Worm (Caenorhabditis elegans) whole organism, L1 larva: ENCODE data around the gene AH9.1.

ENCODE experiments used
- C04F5.9 ChIP-seq: sonication (generic microtip); optimal IDR thresholded peaks from 2 replicates; lab custom pipeline; 2016; ENCODE audit warnings: missing genetic modification characterization, missing compliant biosample characterization
- F16B12.6 ChIP-seq: fragments of 150-350 bp; optimal IDR thresholded peaks from 2 replicates; lab custom pipeline; 2014; ENCODE audit warnings: missing biosample characterization, missing genetic modification characterization
- Y116A8C.19 ChIP-seq: sonication (generic microtip); optimal IDR thresholded peaks from 2 replicates; lab custom pipeline; 2016; ENCODE audit warnings: missing compliant biosample characterization, missing genetic modification characterization, borderline replicate concordance
- alr-1 ChIP-seq: fragments of 200-800 bp; sonication (Bioruptor generic); optimal IDR thresholded peaks from 2 replicates; lab custom pipeline; 2018; ENCODE audit warnings: borderline replicate concordance, mild to moderate bottlenecking, missing genetic modification characterization, missing compliant biosample characterization
- aly-2 ChIP-seq: fragments of 150-350 bp; optimal IDR thresholded peaks from 2 replicates; lab custom pipeline; 2014; ENCODE audit warnings: missing biosample characterization, missing genetic modification characterization
- blmp-1 ChIP-seq: fragments of 150-350 bp; optimal IDR thresholded peaks from 2 replicates; lab custom pipeline; 2014; ENCODE audit warnings: missing biosample characterization, missing genetic modification characterization
- ceh-82 ChIP-seq, 3 experiments: fragments of 150-350 bp in 1 of 3; sonication (generic microtip) in 2 of 3; optimal IDR thresholded peaks; 2 replicates each; lab custom pipeline; 2014 to 2017; ENCODE audit warnings: missing biosample characterization in 3 of 3, missing genetic modification characterization in 3 of 3
- ceh-90 ChIP-seq: sonication (generic microtip); optimal IDR thresholded peaks from 2 replicates; lab custom pipeline; 2016; ENCODE audit warnings: missing genetic modification characterization, missing compliant biosample characterization
- ces-1 ChIP-seq: fragments of 150-350 bp; optimal IDR thresholded peaks from 2 replicates; lab custom pipeline; 2014; ENCODE audit warnings: missing biosample characterization, missing genetic modification reagents, missing genetic modification characterization
- dpl-1 ChIP-seq, 3 experiments: fragments of 150-350 bp in 2 of 3; sonication (generic microtip) in 1 of 3; optimal IDR thresholded peaks; 2 replicates each; lab custom pipeline; 2014 to 2017; ENCODE audit warnings: missing biosample characterization in 3 of 3, missing genetic modification characterization in 3 of 3, missing genetic modification reagents in 3 of 3
- efl-1 ChIP-seq, 4 experiments: fragments of 150-350 bp; optimal IDR thresholded peaks in 3 of 4; peaks in 1 of 4; 1 replicate in 1 of 4; 2 replicates in 3 of 4; lab custom pipeline; 2014; ENCODE audit warnings: missing biosample characterization in 2 of 4, missing genetic modification characterization in 2 of 4, missing genetic modification reagents in 2 of 4
- efl-3 ChIP-seq: fragments of 200-800 bp; sonication (Bioruptor generic); optimal IDR thresholded peaks from 2 replicates; lab custom pipeline; 2018; ENCODE audit warnings: mild to moderate bottlenecking, missing genetic modification characterization, missing compliant biosample characterization
- egl-27 ChIP-seq, 2 experiments: fragments of 150-350 bp in 1 of 2; sonication (generic microtip); optimal IDR thresholded peaks; 3 replicates each; lab custom pipeline; 2017 to 2018; ENCODE audit warnings: missing biosample characterization in 2 of 2, missing genetic modification characterization in 2 of 2, missing genetic modification reagents in 2 of 2
- elt-3 ChIP-seq, 6 experiments: fragments of 150-350 bp in 1 of 6; sonication (generic microtip); optimal IDR thresholded peaks; 2 replicates each; lab custom pipeline; 2017 to 2018; ENCODE audit warnings: missing biosample characterization in 6 of 6, missing genetic modification characterization in 6 of 6, inconsistent platforms in 1 of 6
- ets-5 ChIP-seq: fragments of 200-800 bp; sonication (Bioruptor generic); IDR thresholded peaks from 2 replicates; pipeline ENCODE4 v1.3.6; 2022; ENCODE audit warnings: missing genetic modification characterization, missing compliant biosample characterization
- fkh-10 ChIP-seq: sonication (generic microtip); optimal IDR thresholded peaks from 2 replicates; lab custom pipeline; 2017; ENCODE audit warnings: missing biosample characterization, missing genetic modification reagents, missing genetic modification characterization
- fos-1 ChIP-seq: fragments of 150-350 bp; optimal IDR thresholded peaks from 2 replicates; lab custom pipeline; 2014; ENCODE audit warnings: missing biosample characterization, missing genetic modification characterization
- grh-1 ChIP-seq: fragments of 200-800 bp; sonication (Bioruptor generic); IDR thresholded peaks from 2 replicates; pipeline ENCODE4 v1.3.6; 2022; ENCODE audit warnings: missing genetic modification reagents, missing genetic modification characterization, missing compliant biosample characterization
- hlh-4 ChIP-seq: sonication (generic microtip); optimal IDR thresholded peaks from 2 replicates; lab custom pipeline; 2016; ENCODE audit warnings: mild to moderate bottlenecking, missing genetic modification characterization, missing compliant biosample characterization
- lin-14 ChIP-seq: fragments of 200-800 bp; sonication (Bioruptor generic); optimal IDR thresholded peaks from 2 replicates; lab custom pipeline; 2018; ENCODE audit warnings: mild to moderate bottlenecking, missing genetic modification characterization, moderate library complexity, missing compliant biosample characterization
- lin-15B ChIP-seq: fragments of 150-350 bp; sonication (generic microtip); optimal IDR thresholded peaks from 3 replicates; lab custom pipeline; 2014; ENCODE audit warnings: missing biosample characterization, missing genetic modification characterization
- lin-35 ChIP-seq, 2 experiments: fragments of 150-350 bp; optimal IDR thresholded peaks; 2 replicates each; lab custom pipeline; 2014; ENCODE audit warnings: missing biosample characterization in 2 of 2, missing genetic modification characterization in 2 of 2, missing genetic modification reagents in 2 of 2
- mef-2 ChIP-seq: fragments of 150-350 bp; optimal IDR thresholded peaks from 2 replicates; lab custom pipeline; 2014; ENCODE audit warnings: missing biosample characterization, missing genetic modification characterization
- mep-1 ChIP-seq: fragments of 150-350 bp; optimal IDR thresholded peaks from 2 replicates; lab custom pipeline; 2014; ENCODE audit warnings: missing biosample characterization, missing genetic modification characterization
- nhr-20 ChIP-seq: sonication (generic microtip); optimal IDR thresholded peaks from 2 replicates; lab custom pipeline; 2016; ENCODE audit warnings: mild to moderate bottlenecking, missing genetic modification characterization, missing compliant biosample characterization
- nhr-28 ChIP-seq: fragments of 150-350 bp; optimal IDR thresholded peaks from 2 replicates; lab custom pipeline; 2014; ENCODE audit warnings: missing biosample characterization, missing genetic modification characterization
- nhr-77 ChIP-seq: fragments of 150-350 bp; optimal IDR thresholded peaks from 2 replicates; lab custom pipeline; 2014; ENCODE audit warnings: missing biosample characterization, missing genetic modification characterization
- nhr-85 ChIP-seq: sonication (generic microtip); peaks from one replicate; lab custom pipeline; 2016; ENCODE audit warnings: missing genetic modification characterization, inconsistent platforms, missing compliant biosample characterization
- nhr-90 ChIP-seq: sonication (generic microtip); optimal IDR thresholded peaks from 2 replicates; lab custom pipeline; 2016; ENCODE audit warnings: mild to moderate bottlenecking, missing genetic modification characterization, missing compliant biosample characterization; ENCODE audit not compliant: poor library complexity
- pag-3 ChIP-seq: sonication (generic microtip); optimal IDR thresholded peaks from 2 replicates; lab custom pipeline; 2017; ENCODE audit warnings: missing genetic modification characterization, mild to moderate bottlenecking, missing compliant biosample characterization, antibody characterized with exemption, borderline replicate concordance; ENCODE audit not compliant: insufficient read depth
- pqm-1 ChIP-seq: sonication (generic microtip); optimal IDR thresholded peaks from 3 replicates; lab custom pipeline; 2017; ENCODE audit warnings: missing biosample characterization, missing genetic modification characterization
- rnt-1 ChIP-seq: sonication (generic microtip); optimal IDR thresholded peaks from 2 replicates; lab custom pipeline; 2016; ENCODE audit warnings: mild to moderate bottlenecking, missing genetic modification characterization, moderate library complexity, missing compliant biosample characterization
- snpc-4 ChIP-seq: fragments of 150-350 bp; optimal IDR thresholded peaks from 2 replicates; lab custom pipeline; 2014; ENCODE audit warnings: missing biosample characterization, missing genetic modification characterization
- snu-23 ChIP-seq: sonication (generic microtip); optimal IDR thresholded peaks from 2 replicates; lab custom pipeline; 2016; ENCODE audit warnings: missing genetic modification characterization, missing compliant biosample characterization
- sup-37 ChIP-seq: fragments of 200-800 bp; sonication (Bioruptor generic); optimal IDR thresholded peaks from 2 replicates; lab custom pipeline; 2018; ENCODE audit warnings: mild to moderate bottlenecking, missing genetic modification characterization, missing compliant biosample characterization
- tbx-2 ChIP-seq: sonication (generic microtip); optimal IDR thresholded peaks from 2 replicates; lab custom pipeline; 2016; ENCODE audit warnings: missing genetic modification characterization, missing compliant biosample characterization
- unc-130 ChIP-seq: fragments of 150-350 bp; optimal IDR thresholded peaks from 2 replicates; lab custom pipeline; 2017; ENCODE audit warnings: missing biosample characterization, missing genetic modification characterization, inconsistent platforms
- unc-62 ChIP-seq: fragments of 150-350 bp; optimal IDR thresholded peaks from 2 replicates; lab custom pipeline; 2014; ENCODE audit warnings: missing biosample characterization, missing genetic modification reagents, missing genetic modification characterization
- unc-98 ChIP-seq: fragments of 200-800 bp; sonication (Bioruptor generic); IDR thresholded peaks from 2 replicates; pipeline ENCODE4 v1.3.6; 2022; ENCODE audit warnings: missing genetic modification characterization, missing compliant biosample characterization
- xbp-1 ChIP-seq: sonication (generic microtip); optimal IDR thresholded peaks from 2 replicates; lab custom pipeline; 2016; ENCODE audit warnings: missing genetic modification characterization, missing compliant biosample characterization
- zip-4 ChIP-seq: fragments of 200-800 bp; sonication (Bioruptor generic); optimal IDR thresholded peaks from 2 replicates; lab custom pipeline; 2018; ENCODE audit warnings: mild to moderate bottlenecking, missing genetic modification characterization, moderate library complexity, missing compliant biosample characterization
- ztf-4 ChIP-seq: fragments of 150-350 bp; optimal IDR thresholded peaks from 2 replicates; lab custom pipeline; 2014; ENCODE audit warnings: missing biosample characterization, missing genetic modification characterization

AH9.1 gene

ce11 chrX:2220850-2221249, 26.0 kb downstream of the AH9.1 start, which contains the start of gene hex-1:
hex-1 (plus strand) TSS chrX:2221150.
- TF ChIP-seq lin-15B (tag; lab: Kevin White, UChicago), result no peak
- TF ChIP-seq fos-1 (tag; lab: Kevin White, UChicago), result no peak
- no peak for TF ChIP-seq egl-27 (tag; optimal IDR thresholded peaks at IDR 0.05; lab: Kevin White, UChicago)
- no peak for TF ChIP-seq mef-2 (tag; lab: Kevin White, UChicago)
- TF ChIP-seq zip-4, result no peak
- TF ChIP-seq hlh-4 (tag; lab: Kevin White, UChicago), result no peak
- TF ChIP-seq ceh-90 (tag; lab: Kevin White, UChicago), result no peak
- TF ChIP-seq elt-3 (tag; optimal IDR thresholded peaks at IDR 0.05; lab: Kevin White, UChicago), result no peak
- no peak for TF ChIP-seq pqm-1 (tag; lab: Kevin White, UChicago)
- no peak for TF ChIP-seq ces-1 (GFP tag; lab: Kevin White, UChicago)
- no peak for TF ChIP-seq sup-37 (GFP tag; lab: Kevin White, UChicago)
- TF ChIP-seq xbp-1 (tag; lab: Kevin White, UChicago), result no peak
- TF ChIP-seq, all 84 proteins: peak for 0

- no peak for TF ChIP-seq mep-1 (tag; lab: Kevin White, UChicago)
- peak; percentile 61 for TF ChIP-seq snpc-4 (tag; lab: Kevin White, UChicago)
- peak; percentile 27 for TF ChIP-seq rnt-1
- no peak for TF ChIP-seq fkh-10 (GFP tag; lab: Kevin White, UChicago)
- TF ChIP-seq, all 84 proteins: peak for 2
These were observed 27.4 kb downstream of the AH9.1 start for ce11 chrX:2219453-2219852.

- TF ChIP-seq unc-98 (no peak), blmp-1 (tag; lab: Kevin White, UChicago) (peak; percentile 98)
These were observed 27.8 kb downstream of the AH9.1 start for ce11 chrX:2219006-2219405.

- TF ChIP-seq nhr-20, result no peak
- peak; percentile 81 for TF ChIP-seq nhr-85
- TF ChIP-seq efl-1 (optimal IDR thresholded peaks at IDR 0.05; lab: Kevin White, UChicago), result no peak
- peak in 1 of 2 experiments; percentile 60 for TF ChIP-seq efl-1 (GFP tag; optimal IDR thresholded peaks at IDR 0.05 in 1 of 2; lab: Kevin White, UChicago)
- TF ChIP-seq blmp-1 (tag; lab: Kevin White, UChicago), result peak; percentile 83
- TF ChIP-seq grh-1 (GFP tag; lab: Robert Waterston, UW), result peak; percentile 41; the same call in 1 of the 2 replicates
- no peak for TF ChIP-seq nhr-77 (tag; lab: Kevin White, UChicago)
- TF ChIP-seq nhr-90, result no peak
- TF ChIP-seq egl-27 (tag; optimal IDR thresholded peaks at IDR 0.05; lab: Kevin White, UChicago), result peak in 1 of 2 experiments; percentile 5
- TF ChIP-seq lin-14 (GFP tag; lab: Kevin White, UChicago), result peak; percentile 61
- TF ChIP-seq nhr-28 (tag; lab: Kevin White, UChicago), result no peak
- no peak for TF ChIP-seq efl-3 (GFP tag; lab: Kevin White, UChicago)
These were observed 30.1 kb downstream of the AH9.1 start for ce11 chrX:2216662-2217061.

ce11 chrX:2216242-2216641, 30.6 kb downstream of the AH9.1 start:
- no peak for TF ChIP-seq efl-1 (optimal IDR thresholded peaks at IDR 0.05; lab: Kevin White, UChicago)
- peak in 1 of 2 experiments; percentile 7 for TF ChIP-seq efl-1 (GFP tag; optimal IDR thresholded peaks at IDR 0.05 in 1 of 2; lab: Kevin White, UChicago)
- TF ChIP-seq pag-3, result peak; percentile 52
- peak; percentile 31 for TF ChIP-seq rnt-1
- TF ChIP-seq lin-14 (GFP tag; lab: Kevin White, UChicago), result no peak

ce11 chrX:2215108-2215507, 31.7 kb downstream of the AH9.1 start:
- peak; percentile 100 for TF ChIP-seq pag-3
- peak in 1 of 2 experiments; percentile 72 for TF ChIP-seq lin-35 (GFP tag; optimal IDR thresholded peaks at IDR 0.05; lab: Kevin White, UChicago)
- peak in 1 of 3 experiments; percentile 11 for TF ChIP-seq dpl-1 (GFP tag; optimal IDR thresholded peaks at IDR 0.05; lab: Kevin White, UChicago)
- TF ChIP-seq Y116A8C.19 (tag; lab: Kevin White, UChicago), result no peak
- no peak for TF ChIP-seq C04F5.9 (tag; lab: Kevin White, UChicago)
- peak; percentile 53 for TF ChIP-seq tbx-2 (tag; lab: Kevin White, UChicago)
- TF ChIP-seq ets-5 (GFP tag; lab: Robert Waterston, UW), result no peak
- TF ChIP-seq ceh-90 (tag; lab: Kevin White, UChicago), result no peak
- TF ChIP-seq snu-23 (GFP tag; lab: Kevin White, UChicago), result peak; percentile 68
- TF ChIP-seq nhr-85, result peak; percentile 93
- TF ChIP-seq aly-2 (tag; lab: Kevin White, UChicago), result no peak
- TF ChIP-seq F16B12.6 (tag; lab: Kevin White, UChicago), result no peak
- TF ChIP-seq unc-130 (tag; lab: Kevin White, UChicago), result peak; percentile 55
- no peak for TF ChIP-seq alr-1 (tag; lab: Kevin White, UChicago)
- no peak for TF ChIP-seq ceh-82 (tag; optimal IDR thresholded peaks at IDR 0.05; lab: Kevin White, UChicago)
- peak; percentile 71 for TF ChIP-seq nhr-20
- no peak for TF ChIP-seq ztf-4 (tag; lab: Kevin White, UChicago)
- no peak for TF ChIP-seq unc-62
- TF ChIP-seq elt-3 (tag; optimal IDR thresholded peaks at IDR 0.05; lab: Kevin White, UChicago), result peak; percentile 69 to 78 (median 74)
